Worm (Caenorhabditis elegans): ENCODE results near the gene ppk-2.

Gene ppk-2

DNA sequence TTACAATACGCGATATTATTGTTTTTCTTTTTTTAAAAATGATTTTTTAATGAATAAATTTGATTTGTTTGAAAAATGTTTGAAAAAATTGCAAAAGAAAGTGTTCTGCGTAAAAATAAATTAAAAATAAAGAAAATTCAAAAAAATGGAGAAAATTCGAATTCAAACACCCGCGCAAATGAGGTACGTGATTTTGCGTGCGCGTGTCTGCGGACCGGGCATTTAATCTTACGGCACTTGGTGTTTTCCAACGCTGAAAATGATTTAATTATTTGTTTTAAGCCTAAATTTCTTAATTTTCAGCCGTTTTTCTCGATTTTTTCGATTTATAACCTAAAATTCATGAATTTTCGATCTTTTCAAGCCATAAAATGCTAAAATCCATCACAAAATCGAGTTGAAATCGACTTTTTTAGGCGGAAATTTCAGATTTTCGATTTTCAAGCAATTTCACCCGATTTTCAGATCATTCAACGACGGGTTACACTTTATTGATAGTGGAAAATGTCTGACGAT is 49.4 kb downstream of the ppk-2 start, which contains the start of gene gcn-1 (continued):
- TF ChIP-seq unc-86 (tag; optimal IDR thresholded peaks at IDR 0.05), result peak; percentile 69
- peak; percentile 56 for TF ChIP-seq C16A3.4 (tag; optimal IDR thresholded peaks at IDR 0.05)
- TF ChIP-seq hpl-2 (GFP tag; optimal IDR thresholded peaks at IDR 0.05), result no peak
- TF ChIP-seq nhr-12 (tag; optimal IDR thresholded peaks at IDR 0.05), result no peak
- TF ChIP-seq fkh-10 (GFP tag; optimal IDR thresholded peaks at IDR 0.05), result peak; percentile 41
- TF ChIP-seq ceh-63 (GFP tag; optimal IDR thresholded peaks at IDR 0.05), result no peak
- peak; percentile 74 for TF ChIP-seq xbp-1 (tag; optimal IDR thresholded peaks at IDR 0.05)
- no peak for TF ChIP-seq alr-1 (tag; optimal IDR thresholded peaks at IDR 0.05; ENCODE audit: borderline replicate concordance)
- peak; percentile 52 for TF ChIP-seq ztf-4 (tag; optimal IDR thresholded peaks at IDR 0.05)
- no peak for TF ChIP-seq lin-14 (GFP tag; optimal IDR thresholded peaks at IDR 0.05)
- TF ChIP-seq fos-1 (tag; optimal IDR thresholded peaks at IDR 0.05), result peak; percentile 29
- TF ChIP-seq skn-1 (tag; optimal IDR thresholded peaks at IDR 0.05), result peak; percentile 65
- TF ChIP-seq efl-1 (optimal IDR thresholded peaks at IDR 0.05), result peak; percentile 98 to 99
- peak; percentile 99 to 100 for TF ChIP-seq efl-1 (GFP tag; optimal IDR thresholded peaks at IDR 0.05 in 1 of 2)
- no peak; the same call in 1 of the 2 replicates for TF ChIP-seq nhr-19 (GFP tag; conservative IDR thresholded peaks at IDR 0.05)
- peak; percentile 41 for TF ChIP-seq jun-1 (tag; optimal IDR thresholded peaks at IDR 0.05)
- peak; percentile 55 for TF ChIP-seq C04F5.9 (tag; optimal IDR thresholded peaks at IDR 0.05)
- peak; percentile 14 for TF ChIP-seq elt-2 (tag; optimal IDR thresholded peaks at IDR 0.05)
- TF ChIP-seq pqm-1 (tag; optimal IDR thresholded peaks at IDR 0.05), result no peak
- no peak for TF ChIP-seq pax-3 (tag; optimal IDR thresholded peaks at IDR 0.05)
- no peak for TF ChIP-seq dsc-1 (tag; optimal IDR thresholded peaks at IDR 0.05)
- peak; percentile 45 for TF ChIP-seq fkh-8 (tag; optimal IDR thresholded peaks at IDR 0.05)
- TF ChIP-seq nhr-20 (tag; optimal IDR thresholded peaks at IDR 0.05), result no peak
- no peak for TF ChIP-seq ces-1 (GFP tag; optimal IDR thresholded peaks at IDR 0.05)
- no peak for TF ChIP-seq egl-13 (tag; optimal IDR thresholded peaks at IDR 0.05)
- no peak for TF ChIP-seq zag-1 (tag; optimal IDR thresholded peaks at IDR 0.05)
- peak; percentile 14 for TF ChIP-seq ama-1 (optimal IDR thresholded peaks at IDR 0.05)
- TF ChIP-seq unc-130 (tag; optimal IDR thresholded peaks at IDR 0.05), result peak; percentile 89
- TF ChIP-seq mdl-1 (tag; optimal IDR thresholded peaks at IDR 0.05), result peak in 1 of 2 experiments; percentile 48
- no peak for TF ChIP-seq hlh-17 (GFP tag; optimal IDR thresholded peaks at IDR 0.05; ENCODE audit: borderline replicate concordance)
- no peak for TF ChIP-seq unc-30 (tag; optimal IDR thresholded peaks at IDR 0.05)
- no peak for TF ChIP-seq nhr-90 (tag; optimal IDR thresholded peaks at IDR 0.05; ENCODE audit: poor library complexity)
- TF ChIP-seq vab-15 (tag; optimal IDR thresholded peaks at IDR 0.05), result no peak
- peak; percentile 42 for TF ChIP-seq lin-15B (tag; optimal IDR thresholded peaks at IDR 0.05)
- no peak for TF ChIP-seq sptf-1 (tag; optimal IDR thresholded peaks at IDR 0.05)
- peak; percentile 70 for TF ChIP-seq lin-39 (tag; optimal IDR thresholded peaks at IDR 0.05)
- no peak for TF ChIP-seq ceh-88 (GFP tag; IDR thresholded peaks at IDR 0.05)
- peak; percentile 16 for TF ChIP-seq nhr-85 (tag)
- no peak for TF ChIP-seq swsn-7 (tag; optimal IDR thresholded peaks at IDR 0.05)
- TF ChIP-seq ceh-82 (tag; optimal IDR thresholded peaks at IDR 0.05), result peak; percentile 79 to 84 (median 82)
- no peak for TF ChIP-seq sox-4 (tag; optimal IDR thresholded peaks at IDR 0.05)
- peak; percentile 99 for TF ChIP-seq lin-35 (GFP tag; optimal IDR thresholded peaks at IDR 0.05)
- TF ChIP-seq ceh-8 (GFP tag; optimal IDR thresholded peaks at IDR 0.05), result no peak
- no peak for TF ChIP-seq nhr-237 (tag; optimal IDR thresholded peaks at IDR 0.05)
- no peak for TF ChIP-seq nhr-71 (tag; optimal IDR thresholded peaks at IDR 0.05)
- no peak for TF ChIP-seq egl-27 (tag; optimal IDR thresholded peaks at IDR 0.05)
- no peak for TF ChIP-seq lir-3 (tag; optimal IDR thresholded peaks at IDR 0.05; ENCODE audit: poor library complexity)
- TF ChIP-seq lin-13 (GFP tag; optimal IDR thresholded peaks at IDR 0.05), result peak; percentile 61
- peak; percentile 47 for TF ChIP-seq blmp-1 (tag; optimal IDR thresholded peaks at IDR 0.05)
- TF ChIP-seq sup-37 (GFP tag; optimal IDR thresholded peaks at IDR 0.05), result no peak
- TF ChIP-seq efl-3 (GFP tag; optimal IDR thresholded peaks at IDR 0.05), result no peak

All from whole organism, L1 larva.